Fruit fly (Drosophila melanogaster) whole organism, embryonic: ENCODE measurements around the gene Fur2.

Experiments
- ATbp ChIP-seq: fragments of 200-800 bp; sonication (Bioruptor generic); optimal IDR thresholded peaks from 2 replicates; lab custom pipeline; 2017; ENCODE audit warnings: missing biosample characterization, mild to moderate bottlenecking, missing genetic modification characterization, missing genetic modification reagents
- Ada2b ChIP-seq: fragments of 200-800 bp; sonication (Bioruptor generic); IDR thresholded peaks from 2 replicates; pipeline ENCODE4 v1.3.6; 2022; ENCODE audit warnings: missing biosample characterization, missing genetic modification characterization
- BEAF-32 ChIP-seq: fragments of 200-800 bp; sonication (Bioruptor generic); optimal IDR thresholded peaks from 3 replicates; lab custom pipeline; 2017; ENCODE audit warnings: missing biosample characterization, missing genetic modification characterization, mild to moderate bottlenecking, moderate library complexity, missing genetic modification reagents
- CG1024 ChIP-seq: fragments of 200-800 bp; sonication (Bioruptor generic); IDR thresholded peaks from 2 replicates; pipeline ENCODE4 v1.3.6; 2022; ENCODE audit warnings: missing biosample characterization, missing genetic modification characterization
- CG12236 ChIP-seq: fragments of 200-800 bp; sonication (Bioruptor generic); optimal IDR thresholded peaks from 2 replicates; lab custom pipeline; 2016; ENCODE audit warnings: missing biosample characterization, missing genetic modification characterization
- CG12299 ChIP-seq: fragments of 200-800 bp; sonication (Bioruptor generic); optimal IDR thresholded peaks from 2 replicates; lab custom pipeline; 2018; ENCODE audit warnings: missing biosample characterization, mild to moderate bottlenecking, missing genetic modification characterization
- CG12659 ChIP-seq: fragments of 200-800 bp; sonication (Bioruptor generic); optimal IDR thresholded peaks from 3 replicates; lab custom pipeline; 2017; ENCODE audit warnings: mild to moderate bottlenecking, missing biosample characterization, missing genetic modification reagents, missing genetic modification characterization
- CG13424 ChIP-seq: fragments of 200-800 bp; sonication (Bioruptor generic); optimal IDR thresholded peaks from 2 replicates; lab custom pipeline; 2019; ENCODE audit warnings: missing biosample characterization, mild to moderate bottlenecking, missing genetic modification characterization, moderate library complexity
- CG14441 ChIP-seq: fragments of 200-800 bp; sonication (Bioruptor generic); IDR thresholded peaks from 2 replicates; pipeline ENCODE4 v1.3.6; 2022; ENCODE audit warnings: missing biosample characterization, missing genetic modification characterization
- CG17385 ChIP-seq: fragments of 200-800 bp; sonication (Bioruptor generic); optimal IDR thresholded peaks from 3 replicates; lab custom pipeline; 2018; ENCODE audit warnings: missing biosample characterization, mild to moderate bottlenecking, missing genetic modification characterization
- CG18764 ChIP-seq: fragments of 200-800 bp; sonication (Bioruptor generic); optimal IDR thresholded peaks from 3 replicates; lab custom pipeline; 2016; ENCODE audit warnings: missing biosample characterization, missing genetic modification characterization
- CG30431 ChIP-seq: fragments of 200-800 bp; sonication (Bioruptor generic); optimal IDR thresholded peaks from 2 replicates; lab custom pipeline; 2017; ENCODE audit warnings: missing biosample characterization, missing genetic modification characterization
- CG31441 ChIP-seq: fragments of 200-800 bp; sonication (Bioruptor generic); IDR thresholded peaks from 2 replicates; pipeline ENCODE4 v1.3.6; 2022; ENCODE audit warnings: missing biosample characterization, missing genetic modification characterization
- CG3838 ChIP-seq: fragments of 200-800 bp; sonication (Bioruptor generic); optimal IDR thresholded peaks from 3 replicates; lab custom pipeline; 2016; ENCODE audit warnings: missing biosample characterization, missing genetic modification characterization
- CG42726 ChIP-seq: fragments of 200-800 bp; sonication (Bioruptor generic); IDR thresholded peaks from 2 replicates; pipeline ENCODE4 v1.3.6; 2022; ENCODE audit warnings: missing biosample characterization, missing genetic modification characterization; ENCODE audit not compliant: partially characterized antibody
- CG4617 ChIP-seq: fragments of 200-800 bp; sonication (Bioruptor generic); optimal IDR thresholded peaks from 3 replicates; lab custom pipeline; 2016; ENCODE audit warnings: missing biosample characterization, missing genetic modification characterization, borderline replicate concordance
- CG7839 ChIP-seq: fragments of 200-800 bp; sonication (Bioruptor generic); optimal IDR thresholded peaks from 3 replicates; lab custom pipeline; 2018; ENCODE audit warnings: missing biosample characterization, mild to moderate bottlenecking, missing genetic modification characterization, moderate library complexity
- CG9727 ChIP-seq: fragments of 200-800 bp; sonication (Bioruptor generic); optimal IDR thresholded peaks from 3 replicates; lab custom pipeline; 2017; ENCODE audit warnings: missing biosample characterization, mild to moderate bottlenecking, missing genetic modification characterization
- CoRest ChIP-seq: fragments of 200-800 bp; sonication (Bioruptor generic); optimal IDR thresholded peaks from 3 replicates; lab custom pipeline; 2018; ENCODE audit warnings: missing biosample characterization, mild to moderate bottlenecking, missing genetic modification characterization, moderate library complexity
- Ets97D ChIP-seq: fragments of 200-800 bp; sonication (Bioruptor generic); optimal IDR thresholded peaks from 3 replicates; lab custom pipeline; 2016; ENCODE audit warnings: missing biosample characterization, missing genetic modification characterization
- Meics ChIP-seq: fragments of 200-800 bp; sonication (Bioruptor generic); optimal IDR thresholded peaks from 2 replicates; lab custom pipeline; 2017; ENCODE audit warnings: missing biosample characterization, mild to moderate bottlenecking, missing genetic modification characterization
- Opbp ChIP-seq: fragments of 200-800 bp; sonication (Bioruptor generic); IDR thresholded peaks from 3 replicates; pipeline ENCODE4 v1.3.6; 2022; ENCODE audit warnings: missing biosample characterization, missing genetic modification characterization; ENCODE audit not compliant: partially characterized antibody
- Ptx1 ChIP-seq: fragments of 200-800 bp; sonication (Bioruptor generic); IDR thresholded peaks from 2 replicates; pipeline ENCODE4 v1.3.6; 2022; ENCODE audit warnings: missing biosample characterization, missing genetic modification characterization
- Six4 ChIP-seq: fragments of 200-800 bp; sonication (Bioruptor generic); optimal IDR thresholded peaks from 2 replicates; lab custom pipeline; 2016; ENCODE audit warnings: missing biosample characterization, missing genetic modification characterization
- Stat92E ChIP-seq, 3 experiments: fragments of >200 bp in 2 of 3; fragments of 200-800 bp in 1 of 3; sonication (Bioruptor generic) in 1 of 3; optimal IDR thresholded peaks; 2 replicates each; lab custom pipeline; 2017 to 2019; ENCODE audit warnings: missing biosample characterization in 3 of 3, missing genetic modification characterization in 3 of 3, mild to moderate bottlenecking in 1 of 3, moderate library complexity in 1 of 3
- ac ChIP-seq: fragments of 200-800 bp; sonication (Bioruptor generic); optimal IDR thresholded peaks from 3 replicates; lab custom pipeline; 2017; ENCODE audit warnings: missing biosample characterization, mild to moderate bottlenecking, missing genetic modification characterization
- ato ChIP-seq: fragments of 200-800 bp; sonication (Bioruptor generic); IDR thresholded peaks from 2 replicates; pipeline ENCODE4 v1.3.6; 2022; ENCODE audit warnings: missing biosample characterization, missing genetic modification characterization; ENCODE audit not compliant: partially characterized antibody
- az2 ChIP-seq: fragments of 200-800 bp; sonication (Bioruptor generic); optimal IDR thresholded peaks from 3 replicates; lab custom pipeline; 2016; ENCODE audit warnings: missing biosample characterization, missing genetic modification characterization
- bigmax ChIP-seq: fragments of 200-800 bp; sonication (Bioruptor generic); optimal IDR thresholded peaks from 2 replicates; lab custom pipeline; 2018; ENCODE audit warnings: missing biosample characterization, mild to moderate bottlenecking, missing genetic modification characterization
- cad ChIP-seq: fragments of >200 bp; optimal IDR thresholded peaks from 2 replicates; lab custom pipeline; 2017; ENCODE audit warnings: missing biosample characterization, missing genetic modification characterization
- chm ChIP-seq: fragments of 200-800 bp; sonication (Bioruptor generic); IDR thresholded peaks from 2 replicates; pipeline ENCODE4 v1.3.6; 2022; ENCODE audit warnings: missing biosample characterization, missing genetic modification characterization
- crc ChIP-seq: fragments of 200-800 bp; sonication (Bioruptor generic); optimal IDR thresholded peaks from 2 replicates; lab custom pipeline; 2016; ENCODE audit warnings: missing biosample characterization, missing genetic modification characterization
- fd3F ChIP-seq: fragments of 200-800 bp; sonication (Bioruptor generic); optimal IDR thresholded peaks from 2 replicates; lab custom pipeline; 2018; ENCODE audit warnings: missing biosample characterization, mild to moderate bottlenecking, missing genetic modification characterization, moderate library complexity
- jumu ChIP-seq: fragments of 200-800 bp; sonication (Bioruptor generic); optimal IDR thresholded peaks from 3 replicates; lab custom pipeline; 2016; ENCODE audit warnings: missing biosample characterization, missing genetic modification characterization
- mirr ChIP-seq: fragments of 200-800 bp; sonication (Bioruptor generic); optimal IDR thresholded peaks from 3 replicates; lab custom pipeline; 2018; ENCODE audit warnings: missing biosample characterization, mild to moderate bottlenecking, missing genetic modification characterization
- org-1 ChIP-seq: fragments of 200-800 bp; sonication (Bioruptor generic); optimal IDR thresholded peaks from 2 replicates; lab custom pipeline; 2017; ENCODE audit warnings: missing biosample characterization, missing genetic modification characterization
- pb ChIP-seq: fragments of 200-800 bp; sonication (Bioruptor generic); optimal IDR thresholded peaks from 3 replicates; lab custom pipeline; 2016; ENCODE audit warnings: missing biosample characterization, missing genetic modification characterization
- prd ChIP-seq, 3 experiments: fragments of >200 bp in 2 of 3; fragments of 200-800 bp in 1 of 3; sonication (Bioruptor generic) in 1 of 3; optimal IDR thresholded peaks in 2 of 3; IDR thresholded peaks in 1 of 3; 2 replicates in 2 of 3; 3 replicates in 1 of 3; pipeline versions ENCODE4 v1.3.6 to Lab custom; 2017 to 2022; ENCODE audit warnings: missing biosample characterization in 1 of 3, missing genetic modification characterization in 1 of 3
- sens-2 ChIP-seq: fragments of 200-800 bp; sonication (Bioruptor generic); IDR thresholded peaks from 2 replicates; pipeline ENCODE4 v1.3.6; 2022; ENCODE audit warnings: missing biosample characterization, missing genetic modification characterization
- sisA ChIP-seq: fragments of 200-800 bp; sonication (Bioruptor generic); IDR thresholded peaks from 2 replicates; pipeline ENCODE4 v1.3.6; 2022; ENCODE audit warnings: missing biosample characterization, missing genetic modification characterization
- slbo ChIP-seq: fragments of 200-800 bp; sonication (Bioruptor generic); IDR thresholded peaks from 2 replicates; pipeline ENCODE4 v1.3.6; 2022; ENCODE audit warnings: missing biosample characterization, missing genetic modification characterization
- sug ChIP-seq: fragments of 200-800 bp; optimal IDR thresholded peaks from 2 replicates; lab custom pipeline; 2019; ENCODE audit warnings: missing biosample characterization, mild to moderate bottlenecking, missing genetic modification characterization, moderate library complexity
- trem ChIP-seq: fragments of 200-800 bp; optimal IDR thresholded peaks from 3 replicates; lab custom pipeline; 2019; ENCODE audit warnings: missing biosample characterization, mild to moderate bottlenecking, missing genetic modification characterization, moderate library complexity
- tup ChIP-seq: fragments of 200-800 bp; sonication (Bioruptor generic); optimal IDR thresholded peaks from 2 replicates; lab custom pipeline; 2016; ENCODE audit warnings: missing biosample characterization, mild to moderate bottlenecking, missing genetic modification characterization, moderate library complexity
- tx ChIP-seq: fragments of 200-800 bp; sonication (Bioruptor generic); optimal IDR thresholded peaks from 2 replicates; lab custom pipeline; 2016; ENCODE audit warnings: missing biosample characterization, missing genetic modification characterization
- unpg ChIP-seq: fragments of 200-800 bp; sonication (Bioruptor generic); optimal IDR thresholded peaks from 3 replicates; lab custom pipeline; 2018; ENCODE audit warnings: missing biosample characterization, mild to moderate bottlenecking, missing genetic modification characterization, moderate library complexity
- vnd ChIP-seq: fragments of 200-800 bp; sonication (Bioruptor generic); IDR thresholded peaks from 3 replicates; pipeline ENCODE4 v1.3.6; 2022; ENCODE audit warnings: missing biosample characterization, missing genetic modification characterization; ENCODE audit not compliant: partially characterized antibody
- wdn ChIP-seq: fragments of 200-800 bp; sonication (Bioruptor generic); IDR thresholded peaks from 2 replicates; pipeline ENCODE4 v1.3.6; 2022; ENCODE audit warnings: missing biosample characterization, missing genetic modification characterization

Fur2 gene

DNA sequence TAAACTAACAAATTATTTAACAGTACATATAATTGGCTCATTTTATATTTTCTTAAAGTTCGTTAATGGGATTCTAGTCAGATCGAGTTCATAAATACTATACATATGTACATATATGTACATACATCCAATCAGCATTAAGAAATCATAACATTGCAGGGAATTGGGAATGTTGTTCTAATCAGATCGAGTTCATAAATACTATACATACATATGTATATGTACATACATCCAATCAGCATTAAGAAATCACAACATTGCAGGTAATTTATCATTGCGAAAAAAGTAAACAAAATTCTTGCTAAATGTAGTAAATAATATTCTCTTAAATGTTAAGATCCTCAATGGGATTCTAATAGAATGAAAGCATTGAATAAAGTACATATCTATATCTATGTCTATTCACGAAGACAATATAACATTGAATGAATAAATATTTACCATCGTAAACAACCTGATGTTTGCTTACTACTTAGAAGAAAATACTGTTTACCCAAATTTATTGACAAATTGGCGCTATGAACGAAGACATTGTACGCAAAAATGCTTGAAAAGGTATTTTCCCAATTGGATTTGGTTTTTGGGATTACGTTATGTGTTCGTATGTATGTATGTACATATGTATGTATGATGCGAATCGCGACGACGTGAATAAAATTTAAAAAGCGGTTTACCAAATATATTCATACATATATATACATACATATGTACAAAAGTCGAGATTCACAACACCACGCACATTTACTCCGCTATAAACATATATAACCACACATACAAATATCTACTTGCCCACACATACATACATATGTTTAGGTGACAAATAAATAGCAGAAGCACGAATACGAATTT, 11.0 kb downstream of the Fur2 start (continued):
- TF ChIP-seq az2 (no peak), CG1024 (GFP tag; lab: Robert Waterston, UW) (peak; percentile 32; the same call in 1 of the 2 replicates), CG13424 (peak; percentile 72), CG17385 (peak; percentile 68), slbo (no peak), fd3F (peak; percentile 86), CG7839 (no peak), pb (no peak), CG31441 (GFP tag; lab: Robert Waterston, UW) (no peak; the same call in 1 of the 2 replicates), CG30431 (GFP tag; lab: Kevin White, UChicago) (no peak), Meics (peak; percentile 88), trem (tag; lab: Kevin White, UChicago) (peak; percentile 40), Ets97D (GFP tag; lab: Kevin White, UChicago) (no peak), prd (optimal IDR thresholded peaks at IDR 0.05; lab: Kevin White, UChicago) (no peak), prd (GFP tag; IDR thresholded peaks at IDR 0.05; lab: Robert Waterston, UW) (peak; percentile 12; the same call in 1 of the 3 replicates), unpg (peak; percentile 83), org-1 (GFP tag; lab: Kevin White, UChicago) (peak; percentile 64), CoRest (tag; lab: Kevin White, UChicago) (no peak), Ptx1 (GFP tag; lab: Robert Waterston, UW) (no peak), CG12299 (tag; lab: Kevin White, UChicago) (peak; percentile 91), crc (GFP tag; lab: Kevin White, UChicago) (peak; percentile 64), tx (peak; percentile 30), cad (GFP tag; lab: Kevin White, UChicago) (no peak), CG18764 (peak; percentile 68), Six4 (GFP tag; lab: Kevin White, UChicago) (no peak), CG4617 (GFP tag; lab: Kevin White, UChicago) (no peak), wdn (GFP tag; lab: Robert Waterston, UW) (peak; percentile 47; the same call in 1 of the 2 replicates), sisA (GFP tag; lab: Robert Waterston, UW) (no peak), jumu (GFP tag; lab: Kevin White, UChicago) (no peak), sens-2 (no peak), CG14441 (GFP tag; lab: Robert Waterston, UW) (no peak), ato (no peak), mirr (GFP tag; lab: Kevin White, UChicago) (peak; percentile 89), ac (peak; percentile 74), Ada2b (GFP tag; lab: Robert Waterston, UW) (no peak; the same call in 1 of the 2 replicates), CG42726 (GFP tag; lab: Robert Waterston, UW) (no peak), tup (GFP tag; lab: Kevin White, UChicago) (peak; percentile 49), CG9727 (GFP tag; lab: Kevin White, UChicago) (peak; percentile 76), CG12236 (peak; percentile 47), sug (tag; lab: Kevin White, UChicago) (peak; percentile 84), ATbp (peak; percentile 86), CG3838 (GFP tag; lab: Kevin White, UChicago) (peak; percentile 66), bigmax (GFP tag; lab: Kevin White, UChicago) (peak; percentile 53), vnd (GFP tag; lab: Robert Waterston, UW) (no peak), chm (no peak), CG12659 (peak; percentile 79), Stat92E (GFP tag; optimal IDR thresholded peaks at IDR 0.05; lab: Kevin White, UChicago) (no peak), BEAF-32 (GFP tag; lab: Kevin White, UChicago) (no peak), Opbp (no peak)
